Fruit fly (Drosophila melanogaster) whole organism, embryonic: ENCODE data around the gene CG5235.

Experiments used
- Atf6 ChIP-seq: fragments of 200-800 bp; sonication (Bioruptor generic); IDR thresholded peaks from 2 replicates; pipeline ENCODE4 v1.3.6; 2022; ENCODE audit warnings: missing biosample characterization, missing genetic modification characterization
- Bdp1 ChIP-seq: fragments of 200-800 bp; sonication (Bioruptor generic); optimal IDR thresholded peaks from 3 replicates; lab custom pipeline; 2016; ENCODE audit warnings: missing biosample characterization, missing genetic modification characterization
- C15 ChIP-seq: fragments of 200-800 bp; sonication (Bioruptor generic); IDR thresholded peaks from 3 replicates; pipeline ENCODE4 v1.3.6; 2022; ENCODE audit warnings: missing biosample characterization, missing genetic modification characterization
- CG10267 ChIP-seq: fragments of 200-800 bp; sonication (Bioruptor generic); optimal IDR thresholded peaks from 2 replicates; lab custom pipeline; 2018; ENCODE audit warnings: missing biosample characterization, mild to moderate bottlenecking, missing genetic modification characterization, moderate library complexity
- CG10274 ChIP-seq: fragments of 200-800 bp; sonication (Bioruptor generic); optimal IDR thresholded peaks from 3 replicates; lab custom pipeline; 2017; ENCODE audit warnings: missing biosample characterization, mild to moderate bottlenecking, missing genetic modification characterization
- CG10431 ChIP-seq: fragments of 200-800 bp; sonication (Bioruptor generic); optimal IDR thresholded peaks from 3 replicates; lab custom pipeline; 2018; ENCODE audit warnings: missing biosample characterization, mild to moderate bottlenecking, missing genetic modification characterization
- CG10543 ChIP-seq: fragments of 200-800 bp; sonication (Bioruptor generic); optimal IDR thresholded peaks from 3 replicates; lab custom pipeline; 2017; ENCODE audit warnings: missing biosample characterization, mild to moderate bottlenecking, missing genetic modification characterization, moderate library complexity
- CG10979 ChIP-seq: fragments of 200-800 bp; sonication (Bioruptor generic); optimal IDR thresholded peaks from 2 replicates; lab custom pipeline; 2018; ENCODE audit warnings: missing biosample characterization, mild to moderate bottlenecking, missing genetic modification characterization, moderate library complexity
- CG11696 ChIP-seq: fragments of 200-800 bp; sonication (Bioruptor generic); IDR thresholded peaks from 2 replicates; pipeline ENCODE4 v1.3.6; 2022; ENCODE audit warnings: missing biosample characterization, missing genetic modification characterization
- CG12391 ChIP-seq: fragments of 200-800 bp; sonication (Bioruptor generic); optimal IDR thresholded peaks from 3 replicates; lab custom pipeline; 2018; ENCODE audit warnings: missing biosample characterization, mild to moderate bottlenecking, missing genetic modification characterization, moderate library complexity
- CG14667 ChIP-seq: fragments of 200-800 bp; sonication (Bioruptor generic); IDR thresholded peaks from 2 replicates; pipeline ENCODE4 v1.3.6; 2022; ENCODE audit warnings: missing biosample characterization, missing genetic modification characterization
- CG15073 ChIP-seq: fragments of 200-800 bp; sonication (Bioruptor generic); optimal IDR thresholded peaks from 2 replicates; lab custom pipeline; 2016; ENCODE audit warnings: missing biosample characterization, missing genetic modification characterization
- CG17912 ChIP-seq: fragments of 200-800 bp; sonication (Bioruptor generic); optimal IDR thresholded peaks from 2 replicates; lab custom pipeline; 2018; ENCODE audit warnings: missing biosample characterization, mild to moderate bottlenecking, missing genetic modification characterization
- CG18599 ChIP-seq: fragments of 200-800 bp; sonication (Bioruptor generic); optimal IDR thresholded peaks from 3 replicates; lab custom pipeline; 2017; ENCODE audit warnings: missing biosample characterization, missing genetic modification characterization, mild to moderate bottlenecking, moderate library complexity, missing genetic modification reagents
- CG2120 ChIP-seq: fragments of 200-800 bp; sonication (Bioruptor generic); optimal IDR thresholded peaks from 3 replicates; lab custom pipeline; 2016; ENCODE audit warnings: missing biosample characterization, missing genetic modification characterization
- CG2875 ChIP-seq: fragments of 200-800 bp; sonication (Bioruptor generic); optimal IDR thresholded peaks from 2 replicates; lab custom pipeline; 2017; ENCODE audit warnings: missing biosample characterization, mild to moderate bottlenecking, missing genetic modification characterization, missing genetic modification reagents
- CG30431 ChIP-seq: fragments of 200-800 bp; sonication (Bioruptor generic); optimal IDR thresholded peaks from 2 replicates; lab custom pipeline; 2017; ENCODE audit warnings: missing biosample characterization, missing genetic modification characterization
- CG6854 ChIP-seq: fragments of 200-800 bp; sonication (Bioruptor generic); optimal IDR thresholded peaks from 3 replicates; lab custom pipeline; 2017; ENCODE audit warnings: missing biosample characterization, mild to moderate bottlenecking, missing genetic modification characterization
- CG7357 ChIP-seq: fragments of 200-800 bp; sonication (Bioruptor generic); IDR thresholded peaks from 3 replicates; pipeline ENCODE4 v1.3.6; 2022; ENCODE audit warnings: missing biosample characterization, missing genetic modification characterization
- CG8765 ChIP-seq: fragments of 200-800 bp; sonication (Bioruptor generic); IDR thresholded peaks from 2 replicates; pipeline ENCODE4 v1.3.6; 2022; ENCODE audit warnings: missing biosample characterization, missing genetic modification characterization
- CG9215 ChIP-seq: fragments of 200-800 bp; sonication (Bioruptor generic); IDR thresholded peaks from 2 replicates; pipeline ENCODE4 v1.3.6; 2022; ENCODE audit warnings: missing biosample characterization, missing genetic modification characterization
- CG9797 ChIP-seq: fragments of 200-800 bp; sonication (Bioruptor generic); optimal IDR thresholded peaks from 3 replicates; lab custom pipeline; 2018; ENCODE audit warnings: missing biosample characterization, mild to moderate bottlenecking, missing genetic modification characterization
- HLH54F ChIP-seq: fragments of 200-800 bp; sonication (Bioruptor generic); optimal IDR thresholded peaks from 3 replicates; lab custom pipeline; 2016; ENCODE audit warnings: missing biosample characterization, missing genetic modification characterization
- Hr78 ChIP-seq, 2 experiments: fragments of 200-800 bp in 1 of 2; fragments of >200 bp in 1 of 2; sonication (Bioruptor generic) in 1 of 2; optimal IDR thresholded peaks; 2 replicates each; lab custom pipeline; 2017 to 2019; ENCODE audit warnings: missing biosample characterization in 2 of 2, missing genetic modification characterization in 2 of 2, mild to moderate bottlenecking in 1 of 2, moderate library complexity in 1 of 2
- Lpt ChIP-seq: fragments of >200 bp; optimal IDR thresholded peaks from 2 replicates; lab custom pipeline; 2018; ENCODE audit warnings: missing biosample characterization, missing genetic modification characterization
- MESR4 ChIP-seq: fragments of 200-800 bp; sonication (Bioruptor generic); optimal IDR thresholded peaks from 2 replicates; lab custom pipeline; 2018; ENCODE audit warnings: missing biosample characterization, mild to moderate bottlenecking, missing genetic modification characterization, moderate library complexity
- Sox102F ChIP-seq: fragments of 200-800 bp; sonication (Bioruptor generic); optimal IDR thresholded peaks from 2 replicates; lab custom pipeline; 2018; ENCODE audit warnings: missing biosample characterization, mild to moderate bottlenecking, missing genetic modification characterization, moderate library complexity
- ase ChIP-seq: fragments of 200-800 bp; sonication (Bioruptor generic); IDR thresholded peaks from 3 replicates; pipeline ENCODE4 v1.3.6; 2022; ENCODE audit warnings: missing biosample characterization, missing genetic modification characterization
- caup ChIP-seq: fragments of 200-800 bp; sonication (Bioruptor generic); optimal IDR thresholded peaks from 3 replicates; lab custom pipeline; 2017; ENCODE audit warnings: missing biosample characterization, mild to moderate bottlenecking, missing genetic modification characterization, moderate library complexity; ENCODE audit not compliant: severe bottlenecking
- chinmo ChIP-seq: fragments of 200-800 bp; sonication (Bioruptor generic); IDR thresholded peaks from 4 replicates; pipeline ENCODE4 v1.3.6; 2022; ENCODE audit warnings: missing biosample characterization, missing genetic modification characterization; ENCODE audit not compliant: partially characterized antibody
- crc ChIP-seq: fragments of 200-800 bp; sonication (Bioruptor generic); optimal IDR thresholded peaks from 2 replicates; lab custom pipeline; 2016; ENCODE audit warnings: missing biosample characterization, missing genetic modification characterization
- da ChIP-seq: fragments of 200-800 bp; sonication (Bioruptor generic); optimal IDR thresholded peaks from 2 replicates; lab custom pipeline; 2016; ENCODE audit warnings: missing biosample characterization, missing genetic modification characterization
- dan ChIP-seq: fragments of 200-800 bp; sonication (Bioruptor generic); IDR thresholded peaks from 2 replicates; pipeline ENCODE4 v1.3.6; 2022; ENCODE audit warnings: missing biosample characterization, missing genetic modification characterization
- danr ChIP-seq: fragments of 200-800 bp; sonication (Bioruptor generic); IDR thresholded peaks from 2 replicates; pipeline ENCODE4 v1.3.6; 2022; ENCODE audit warnings: missing biosample characterization, missing genetic modification characterization
- en ChIP-seq: fragments of 200-800 bp; sonication (Bioruptor generic); optimal IDR thresholded peaks from 2 replicates; lab custom pipeline; 2016; ENCODE audit warnings: missing biosample characterization, missing genetic modification characterization
- gcm ChIP-seq: fragments of 200-800 bp; sonication (Bioruptor generic); optimal IDR thresholded peaks from 2 replicates; lab custom pipeline; 2019; ENCODE audit warnings: missing biosample characterization, mild to moderate bottlenecking, missing genetic modification characterization, moderate library complexity
- kay ChIP-seq: fragments of 200-800 bp; sonication (Bioruptor generic); optimal IDR thresholded peaks from 2 replicates; lab custom pipeline; 2016; ENCODE audit warnings: missing biosample characterization, missing genetic modification characterization
- lov ChIP-seq, 2 experiments: fragments of 200-800 bp in 1 of 2; fragments of >200 bp in 1 of 2; sonication (Bioruptor generic) in 1 of 2; IDR thresholded peaks in 1 of 2; optimal IDR thresholded peaks in 1 of 2; 2 replicates in 1 of 2; 3 replicates in 1 of 2; pipeline versions ENCODE4 v1.3.6 to Lab custom; 2017 to 2022; ENCODE audit warnings: missing biosample characterization in 1 of 2, missing genetic modification characterization in 1 of 2
- maf-S ChIP-seq: fragments of 200-800 bp; sonication (Bioruptor generic); optimal IDR thresholded peaks from 2 replicates; lab custom pipeline; 2016; ENCODE audit warnings: missing biosample characterization, missing genetic modification characterization
- org-1 ChIP-seq: fragments of 200-800 bp; sonication (Bioruptor generic); optimal IDR thresholded peaks from 2 replicates; lab custom pipeline; 2017; ENCODE audit warnings: missing biosample characterization, missing genetic modification characterization
- phol ChIP-seq: fragments of 200-800 bp; sonication (Bioruptor generic); optimal IDR thresholded peaks from 3 replicates; lab custom pipeline; 2018; ENCODE audit warnings: missing biosample characterization, mild to moderate bottlenecking, missing genetic modification characterization, moderate library complexity
- psq ChIP-seq: fragments of 200-800 bp; sonication (Bioruptor generic); optimal IDR thresholded peaks from 2 replicates; lab custom pipeline; 2017; ENCODE audit warnings: missing biosample characterization, missing genetic modification characterization
- run ChIP-seq: fragments of 200-800 bp; sonication (Bioruptor generic); optimal IDR thresholded peaks from 3 replicates; lab custom pipeline; 2018; ENCODE audit warnings: missing biosample characterization, mild to moderate bottlenecking, missing genetic modification characterization
- schlank ChIP-seq: fragments of 200-800 bp; sonication (Bioruptor generic); optimal IDR thresholded peaks from 2 replicates; lab custom pipeline; 2018; ENCODE audit warnings: missing biosample characterization, mild to moderate bottlenecking, missing genetic modification characterization
- slbo ChIP-seq: fragments of 200-800 bp; sonication (Bioruptor generic); IDR thresholded peaks from 2 replicates; pipeline ENCODE4 v1.3.6; 2022; ENCODE audit warnings: missing biosample characterization, missing genetic modification characterization
- slp2 ChIP-seq: fragments of 200-800 bp; sonication (Bioruptor generic); optimal IDR thresholded peaks from 2 replicates; lab custom pipeline; 2016; ENCODE audit warnings: missing biosample characterization, missing genetic modification characterization
- wor ChIP-seq: fragments of 200-800 bp; sonication (Bioruptor generic); IDR thresholded peaks from 2 replicates; pipeline ENCODE4 v1.3.6; 2022; ENCODE audit warnings: missing biosample characterization, missing genetic modification characterization
- zen ChIP-seq: fragments of 200-800 bp; sonication (Bioruptor generic); optimal IDR thresholded peaks from 3 replicates; lab custom pipeline; 2018; ENCODE audit warnings: missing biosample characterization, mild to moderate bottlenecking, missing genetic modification characterization, moderate library complexity
- zen2 ChIP-seq: fragments of 200-800 bp; sonication (Bioruptor generic); IDR thresholded peaks from 3 replicates; pipeline ENCODE4 v1.3.6; 2022; ENCODE audit warnings: missing biosample characterization, missing genetic modification characterization; ENCODE audit not compliant: partially characterized antibody

Gene CG5235

DNA sequence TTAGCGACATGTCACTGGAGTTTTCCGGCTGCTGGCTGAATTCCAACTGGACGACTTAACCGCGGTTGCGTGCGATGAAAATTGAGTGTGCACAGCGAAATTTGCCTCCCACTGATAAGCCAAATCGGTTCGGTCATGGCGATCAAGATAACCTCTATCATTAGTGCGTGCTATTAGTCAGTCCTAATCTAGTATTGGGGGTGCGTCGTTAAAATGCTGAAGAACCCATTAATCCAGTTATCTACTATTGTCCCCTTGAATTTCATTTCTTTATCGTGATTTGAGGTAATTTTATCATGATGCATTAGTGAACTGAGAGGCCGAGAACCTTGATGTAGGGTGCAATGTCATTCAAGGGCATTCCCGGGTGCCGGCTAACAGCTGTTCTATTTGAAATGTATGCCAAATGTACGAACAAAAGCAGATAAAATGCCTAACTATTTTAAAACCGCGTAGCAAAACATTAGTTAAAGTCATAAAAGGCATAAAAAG, 38.3 kb upstream of the CG5235 start, which contains the start of gene Pgm1 (continued):
- no peak for TF ChIP-seq CG10431
- TF ChIP-seq HLH54F (GFP tag; lab: Kevin White, UChicago): peak; percentile 87
- TF ChIP-seq CG9215: peak; percentile 64; the same call in 1 of the 2 replicates
- TF ChIP-seq CG10267: peak; percentile 70
- TF ChIP-seq CG30431: peak; percentile 60
- TF ChIP-seq CG2120 (GFP tag; lab: Kevin White, UChicago): peak; percentile 93
- TF ChIP-seq maf-S: peak; percentile 88
- peak; percentile 79 for TF ChIP-seq CG10543 (GFP tag; lab: Kevin White, UChicago)
- TF ChIP-seq org-1 (GFP tag; lab: Kevin White, UChicago): peak; percentile 81
- 0 out of 2 replicates have a peak, but pooled peaks have one; percentile 46 for TF ChIP-seq dan (GFP tag; lab: Robert Waterston, UW)
- TF ChIP-seq chinmo (GFP tag; lab: Robert Waterston, UW): 0 out of 4 replicates have a peak, but pooled peaks have one; percentile 24
- TF ChIP-seq CG11696 (GFP tag; lab: Robert Waterston, UW): peak; percentile 56; the same call in 1 of the 2 replicates
- TF ChIP-seq Bdp1 (GFP tag; lab: Kevin White, UChicago): peak; percentile 77
- TF ChIP-seq CG6854 (GFP tag; lab: Kevin White, UChicago): peak; percentile 72
- TF ChIP-seq CG15073 (GFP tag; lab: Kevin White, UChicago): no peak
- TF ChIP-seq psq (GFP tag; lab: Kevin White, UChicago): peak; percentile 68
- TF ChIP-seq Lpt: no peak
- peak; percentile 77 for TF ChIP-seq Atf6 (GFP tag; lab: Robert Waterston, UW)
- TF ChIP-seq slp2 (GFP tag; lab: Kevin White, UChicago): peak; percentile 88
- TF ChIP-seq danr (GFP tag; lab: Robert Waterston, UW): peak; percentile 40; the same call in 1 of the 2 replicates
- TF ChIP-seq C15 (GFP tag; lab: Robert Waterston, UW): no peak; the same call in 2 of the 3 replicates
- TF ChIP-seq crc (GFP tag; lab: Kevin White, UChicago): peak; percentile 85
- peak; percentile 42 for TF ChIP-seq MESR4 (GFP tag; lab: Kevin White, UChicago)
- TF ChIP-seq phol: peak; percentile 79
- TF ChIP-seq CG10979: peak; percentile 79
- no peak for TF ChIP-seq lov (optimal IDR thresholded peaks at IDR 0.05; lab: Kevin White, UChicago)
- TF ChIP-seq lov (GFP tag; IDR thresholded peaks at IDR 0.05; lab: Robert Waterston, UW): 0 out of 3 replicates have a peak, but pooled peaks have one; percentile 38
- TF ChIP-seq CG2875: peak; percentile 69
- peak; percentile 78 for TF ChIP-seq run (tag; lab: Kevin White, UChicago)
- TF ChIP-seq CG17912 (GFP tag; lab: Kevin White, UChicago): peak; percentile 16
- peak; percentile 74 for TF ChIP-seq gcm
- TF ChIP-seq slbo (GFP tag; lab: Robert Waterston, UW): peak; percentile 82
- TF ChIP-seq kay: peak; percentile 76
- peak; percentile 36 for TF ChIP-seq CG9797 (GFP tag; lab: Kevin White, UChicago)
- peak; percentile 28; the same call in 1 of the 3 replicates for TF ChIP-seq ase (GFP tag; lab: Robert Waterston, UW)
- peak; percentile 75 for TF ChIP-seq zen (tag; lab: Kevin White, UChicago)
- TF ChIP-seq zen2: no peak
- peak; percentile 65 for TF ChIP-seq CG8765 (GFP tag; lab: Robert Waterston, UW)
- no peak for TF ChIP-seq Sox102F
- TF ChIP-seq Hr78 (GFP tag; optimal IDR thresholded peaks at IDR 0.05; lab: Kevin White, UChicago): peak in 1 of 2 experiments; percentile 80
- TF ChIP-seq CG18599 (GFP tag; lab: Kevin White, UChicago): peak; percentile 90
- peak; percentile 81 for TF ChIP-seq schlank
- TF ChIP-seq CG7357: 0 out of 3 replicates have a peak, but pooled peaks have one; percentile 33
- TF ChIP-seq da: peak; percentile 83
- TF ChIP-seq CG14667 (GFP tag; lab: Robert Waterston, UW): peak; percentile 69; the same call in 1 of the 2 replicates
- TF ChIP-seq wor: peak; percentile 53
- TF ChIP-seq CG12391: peak; percentile 68
- peak; percentile 100 for TF ChIP-seq CG10274
- TF ChIP-seq caup: no peak
- TF ChIP-seq en (GFP tag; lab: Kevin White, UChicago): peak; percentile 76
